Fruit fly (Drosophila melanogaster): ENCODE results near the gene ball.

The ball gene

dm6 chr3R:26876851-26877250 is 10.2 kb upstream of the ball start:
- TF ChIP-seq cic (GFP tag; optimal IDR thresholded peaks at IDR 0.05) = no peak

DNA sequence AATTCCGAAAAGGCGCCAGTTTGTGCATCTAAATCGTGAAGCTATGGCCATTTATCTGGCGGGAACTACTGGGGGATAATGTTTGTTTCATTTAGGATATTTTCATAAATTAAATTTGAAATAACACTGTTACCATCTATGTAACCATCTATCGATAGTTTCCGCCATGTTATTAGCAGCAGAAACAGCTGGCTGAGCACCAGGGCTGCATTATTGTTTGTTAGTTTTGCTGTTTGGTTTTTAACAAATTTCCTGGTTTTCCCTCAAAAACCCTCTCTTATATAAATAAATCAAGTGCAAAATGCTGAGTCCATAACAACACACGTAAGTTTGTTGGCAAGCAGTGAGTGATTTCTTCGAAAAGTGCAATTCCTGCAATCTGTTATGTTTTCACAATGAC is 9.8 kb upstream of the ball start, which contains the start of gene CG5500:
TSS of gene CG5500 (plus strand) at position 199 of the 400 bp plus-strand sequence.
- no peak for TF ChIP-seq CG33017 (tag; optimal IDR thresholded peaks at IDR 0.05)
- no peak for TF ChIP-seq Clk (GFP tag; optimal IDR thresholded peaks at IDR 0.05)
- peak; percentile 7 for TF ChIP-seq Mnt (GFP tag; optimal IDR thresholded peaks at IDR 0.05)
- TF ChIP-seq CG12768 (GFP tag; optimal IDR thresholded peaks at IDR 0.05) = no peak
- no peak for TF ChIP-seq pad (GFP tag; optimal IDR thresholded peaks at IDR 0.05)
- TF ChIP-seq ovo (GFP tag; optimal IDR thresholded peaks at IDR 0.05) = no peak
- TF ChIP-seq Hr96 (GFP tag; optimal IDR thresholded peaks at IDR 0.05) = no peak
- peak; percentile 38 for TF ChIP-seq toe (GFP tag; optimal IDR thresholded peaks at IDR 0.05)
- no peak for TF ChIP-seq CG7045 (GFP tag; optimal IDR thresholded peaks at IDR 0.05)
- peak; percentile 17 for TF ChIP-seq CG7101 (tag; optimal IDR thresholded peaks at IDR 0.05)
- peak; percentile 79 for TF ChIP-seq kay (GFP tag; ENCODE audit: borderline replicate concordance)
- no peak for TF ChIP-seq tj (GFP tag; optimal IDR thresholded peaks at IDR 0.05)
- no peak for TF ChIP-seq CG11617 (GFP tag; optimal IDR thresholded peaks at IDR 0.05)
- TF ChIP-seq Crg-1 (GFP tag; optimal IDR thresholded peaks at IDR 0.05) = peak; percentile 36
- TF ChIP-seq bab1 (GFP tag; optimal IDR thresholded peaks at IDR 0.05) = peak; percentile 29
- no peak for TF ChIP-seq CG1620 (GFP tag; optimal IDR thresholded peaks at IDR 0.05)
- TF ChIP-seq CG5204 (GFP tag; optimal IDR thresholded peaks at IDR 0.05) = no peak
- no peak for TF ChIP-seq CG14711 (tag; optimal IDR thresholded peaks at IDR 0.05)
- TF ChIP-seq cnc (optimal IDR thresholded peaks at IDR 0.05) = no peak
- TF ChIP-seq cic (GFP tag; optimal IDR thresholded peaks at IDR 0.05) = peak; percentile 30

- TF ChIP-seq CG11617 (GFP tag; optimal IDR thresholded peaks at IDR 0.05) (peak; percentile 69), pad (GFP tag; optimal IDR thresholded peaks at IDR 0.05) (peak; percentile 49), CG12768 (GFP tag; optimal IDR thresholded peaks at IDR 0.05) (peak; percentile 55), kay (GFP tag; ENCODE audit: borderline replicate concordance) (no peak), Clk (GFP tag; optimal IDR thresholded peaks at IDR 0.05) (peak; percentile 55), Hr96 (GFP tag; optimal IDR thresholded peaks at IDR 0.05) (peak; percentile 77), CG5204 (GFP tag; optimal IDR thresholded peaks at IDR 0.05) (no peak), CG7101 (tag; optimal IDR thresholded peaks at IDR 0.05) (peak; percentile 71), CG7045 (GFP tag; optimal IDR thresholded peaks at IDR 0.05) (peak; percentile 72), bab1 (GFP tag; optimal IDR thresholded peaks at IDR 0.05) (peak; percentile 75), Mnt (GFP tag; optimal IDR thresholded peaks at IDR 0.05) (peak; percentile 61), CG1620 (GFP tag; optimal IDR thresholded peaks at IDR 0.05) (peak; percentile 65), ovo (GFP tag; optimal IDR thresholded peaks at IDR 0.05) (no peak), CG33017 (tag; optimal IDR thresholded peaks at IDR 0.05) (peak; percentile 63), toe (GFP tag; optimal IDR thresholded peaks at IDR 0.05) (peak; percentile 84), Crg-1 (GFP tag; optimal IDR thresholded peaks at IDR 0.05) (peak; percentile 45), tj (GFP tag; optimal IDR thresholded peaks at IDR 0.05) (peak; percentile 42), cnc (optimal IDR thresholded peaks at IDR 0.05) (no peak), cic (GFP tag; optimal IDR thresholded peaks at IDR 0.05) (no peak), CG14711 (tag; optimal IDR thresholded peaks at IDR 0.05) (peak; percentile 36)
Observed at dm6 chr3R:26875544-26876027, 9.0 kb upstream of the ball start, which contains the start of gene Rb97D. TSS of gene Rb97D (minus strand) at chr3R:26875742.

DNA sequence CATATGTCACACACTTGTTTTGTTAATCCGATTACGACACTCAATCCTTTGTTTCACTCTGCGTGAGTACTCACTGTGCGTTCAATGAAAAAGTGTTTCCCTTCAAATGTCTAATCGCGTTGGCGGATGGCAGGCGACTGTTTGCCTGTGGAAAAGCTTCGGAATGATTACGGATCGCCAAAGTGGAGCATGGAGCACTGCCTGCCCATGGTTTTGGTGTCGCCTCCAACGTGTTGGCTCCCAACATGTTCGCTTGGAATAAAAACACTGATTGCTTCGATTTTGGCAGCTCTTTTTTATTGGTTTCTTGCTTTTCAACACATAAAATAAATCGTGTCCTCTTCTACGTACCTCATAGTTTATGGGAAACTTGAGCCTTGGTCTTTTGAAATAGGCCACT is 5.2 kb upstream of the ball start, which contains the start of gene SPARC:
TSS of gene SPARC (minus strand) at position 144 of the 400 bp plus-strand sequence.
- TF ChIP-seq cic (GFP tag; optimal IDR thresholded peaks at IDR 0.05) (no peak), tj (GFP tag; optimal IDR thresholded peaks at IDR 0.05) (peak; percentile 22), Mnt (GFP tag; optimal IDR thresholded peaks at IDR 0.05) (no peak)

dm6 chr3R:26871061-26871460 is 4.5 kb upstream of the ball start:
- TF ChIP-seq Hr96 (GFP tag; optimal IDR thresholded peaks at IDR 0.05) = no peak
- TF ChIP-seq CG12768 (GFP tag; optimal IDR thresholded peaks at IDR 0.05) = no peak
- no peak for TF ChIP-seq CG1620 (GFP tag; optimal IDR thresholded peaks at IDR 0.05)
- TF ChIP-seq ovo (GFP tag; optimal IDR thresholded peaks at IDR 0.05) = no peak
- TF ChIP-seq kay (GFP tag; ENCODE audit: borderline replicate concordance) = no peak
- no peak for TF ChIP-seq toe (GFP tag; optimal IDR thresholded peaks at IDR 0.05)
- no peak for TF ChIP-seq pad (GFP tag; optimal IDR thresholded peaks at IDR 0.05)
- no peak for TF ChIP-seq CG7101 (tag; optimal IDR thresholded peaks at IDR 0.05)
- no peak for TF ChIP-seq CG33017 (tag; optimal IDR thresholded peaks at IDR 0.05)
- TF ChIP-seq CG11617 (GFP tag; optimal IDR thresholded peaks at IDR 0.05) = no peak
- TF ChIP-seq CG5204 (GFP tag; optimal IDR thresholded peaks at IDR 0.05) = no peak
- TF ChIP-seq cnc (optimal IDR thresholded peaks at IDR 0.05) = no peak
- no peak for TF ChIP-seq CG14711 (tag; optimal IDR thresholded peaks at IDR 0.05)
- no peak for TF ChIP-seq CG7045 (GFP tag; optimal IDR thresholded peaks at IDR 0.05)
- TF ChIP-seq Clk (GFP tag; optimal IDR thresholded peaks at IDR 0.05) = no peak

- TF ChIP-seq Clk (GFP tag; optimal IDR thresholded peaks at IDR 0.05) = no peak
- TF ChIP-seq cic (GFP tag; optimal IDR thresholded peaks at IDR 0.05) = no peak
- TF ChIP-seq bab1 (GFP tag; optimal IDR thresholded peaks at IDR 0.05) = no peak
- TF ChIP-seq CG5204 (GFP tag; optimal IDR thresholded peaks at IDR 0.05) = no peak
- no peak for TF ChIP-seq CG11617 (GFP tag; optimal IDR thresholded peaks at IDR 0.05)
- TF ChIP-seq Hr96 (GFP tag; optimal IDR thresholded peaks at IDR 0.05) = no peak
- no peak for TF ChIP-seq pad (GFP tag; optimal IDR thresholded peaks at IDR 0.05)
- no peak for TF ChIP-seq CG7045 (GFP tag; optimal IDR thresholded peaks at IDR 0.05)
- TF ChIP-seq CG12768 (GFP tag; optimal IDR thresholded peaks at IDR 0.05) = no peak
- no peak for TF ChIP-seq CG33017 (tag; optimal IDR thresholded peaks at IDR 0.05)
- no peak for TF ChIP-seq CG14711 (tag; optimal IDR thresholded peaks at IDR 0.05)
- TF ChIP-seq ovo (GFP tag; optimal IDR thresholded peaks at IDR 0.05) = no peak
- TF ChIP-seq CG1620 (GFP tag; optimal IDR thresholded peaks at IDR 0.05) = no peak
- TF ChIP-seq CG7101 (tag; optimal IDR thresholded peaks at IDR 0.05) = no peak
- no peak for TF ChIP-seq toe (GFP tag; optimal IDR thresholded peaks at IDR 0.05)
- TF ChIP-seq cnc (optimal IDR thresholded peaks at IDR 0.05) = no peak
- no peak for TF ChIP-seq kay (GFP tag; ENCODE audit: borderline replicate concordance)
- TF ChIP-seq tj (GFP tag; optimal IDR thresholded peaks at IDR 0.05) = no peak
Observed at dm6 chr3R:26870494-26870893, 3.9 kb upstream of the ball start.

Measured in whole organism, adult.